Worm (Caenorhabditis elegans): ENCODE results near the gene F49C12.4.
"Not testable (repeated sequence)": the region's sequence is repeated elsewhere in the genome, so short reads cannot be mapped to it uniquely, and the experiment has no call there.

F49C12.4 gene

DNA sequence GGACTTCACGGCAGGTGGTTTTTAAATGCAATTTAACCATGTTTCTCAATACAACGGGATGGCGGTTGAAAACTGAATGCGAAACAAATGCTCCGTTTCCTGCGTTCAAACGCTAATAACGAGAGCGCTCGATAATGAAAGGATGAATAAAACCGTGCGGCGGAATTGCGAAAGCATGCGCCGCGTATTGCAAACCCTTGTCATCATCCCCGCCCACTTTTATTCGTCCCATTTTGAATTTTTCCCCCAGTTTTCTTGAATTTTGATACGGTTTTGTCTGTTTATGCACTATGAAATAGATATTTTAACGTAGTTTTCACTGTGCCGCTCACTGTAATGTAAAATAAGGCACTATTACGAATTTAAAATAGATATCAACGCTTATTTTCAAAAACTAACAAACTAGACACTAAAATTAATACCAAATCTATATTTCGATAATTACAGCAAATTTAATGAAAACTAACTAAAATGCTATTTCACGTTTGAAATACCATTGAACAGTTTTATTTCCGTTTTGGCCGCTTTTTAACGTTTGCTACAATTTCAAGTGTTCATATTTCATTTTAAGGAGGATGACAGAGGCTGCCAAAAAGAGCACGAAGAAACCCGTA is 12.3 kb upstream of the F49C12.4 start, which contains the start of the genes F49C12.9 and rpn-7:
TSS of gene F49C12.9 (minus strand) at position 148 of the 614 bp plus-strand sequence.
TSS of gene rpn-7 (plus strand) at position 564 of the 614 bp plus-strand sequence.
- TF ChIP-seq unc-62 (GFP tag; optimal IDR thresholded peaks at IDR 0.05): no peak

- not testable (repeated sequence) for TF ChIP-seq unc-62 (GFP tag; optimal IDR thresholded peaks at IDR 0.05)
Measured at ce11 chrIV:9312827-9313226, 8.9 kb upstream of the F49C12.4 start, which contains the start of gene F49C12.7. Gene F49C12.7, minus strand, starts transcription at chrIV:9312927.

ce11 chrIV:9310935-9311566 is 7.2 kb upstream of the F49C12.4 start:
- TF ChIP-seq unc-62 (GFP tag; optimal IDR thresholded peaks at IDR 0.05): no peak

- no peak for TF ChIP-seq unc-62 (GFP tag; optimal IDR thresholded peaks at IDR 0.05)
Measured at ce11 chrIV:9308975-9309374, 5.1 kb upstream of the F49C12.4 start, which contains the start of gene F49C12.6. Gene F49C12.6, minus strand, starts transcription at chrIV:9309075.

- TF ChIP-seq unc-62 (GFP tag; optimal IDR thresholded peaks at IDR 0.05): no peak
Measured at ce11 chrIV:9304617-9305016, 723 bp upstream of the F49C12.4 start, which contains the start of gene F49C12.5. Gene F49C12.5, plus strand, starts transcription at chrIV:9304917.

ce11 chrIV:9300127-9300526 is 3.8 kb downstream of the F49C12.4 start, which contains the start of gene F49C12.3:
Gene F49C12.3, plus strand, starts transcription at chrIV:9300427.
- no peak for TF ChIP-seq unc-62 (GFP tag; optimal IDR thresholded peaks at IDR 0.05)

DNA sequence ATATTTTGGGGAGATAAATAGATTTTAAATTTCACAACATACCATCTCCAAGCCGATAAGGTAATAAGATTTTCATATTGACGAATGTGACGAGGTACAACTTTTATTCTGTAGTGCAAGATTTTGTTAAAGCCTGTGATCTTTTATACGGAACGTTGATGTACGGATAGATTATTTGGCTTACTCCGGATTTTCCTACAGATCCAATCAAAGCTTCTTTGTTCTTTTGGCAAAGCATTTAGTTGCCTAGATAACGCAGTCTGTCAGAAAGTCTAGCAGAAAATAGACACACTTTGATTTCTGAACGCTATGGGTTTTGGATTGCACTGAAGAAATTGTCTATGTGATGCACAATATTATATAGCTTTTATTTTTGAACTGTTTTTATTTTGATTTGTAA is 4.7 kb downstream of the F49C12.4 start, which contains the start of gene F49C12.2:
TSS of gene F49C12.2 (minus strand) at position 101 of the 400 bp plus-strand sequence.
- no peak for TF ChIP-seq unc-62 (GFP tag; optimal IDR thresholded peaks at IDR 0.05)

DNA sequence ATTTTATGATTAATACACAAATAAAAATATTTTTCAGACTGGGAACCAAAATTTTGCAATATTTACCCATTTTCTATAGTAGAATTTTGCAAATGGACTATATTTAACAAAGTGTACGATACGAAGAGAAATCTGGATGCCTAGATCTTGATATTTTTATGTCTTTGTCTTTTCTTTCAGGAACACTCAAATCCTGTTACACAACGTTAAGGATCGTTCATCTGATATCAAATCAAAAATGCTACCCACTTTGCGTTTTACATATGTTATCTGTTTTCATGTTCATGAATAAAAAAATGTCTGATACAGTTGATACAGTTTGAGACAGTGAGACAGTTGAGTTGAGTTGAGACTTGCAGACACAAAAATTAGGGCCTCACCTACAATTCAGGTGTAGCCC is 7.6 kb downstream of the F49C12.4 start, which contains the start of gene F49C12.1:
TSS of gene F49C12.1 (minus strand) at position 70 of the 400 bp plus-strand sequence.
- no peak for TF ChIP-seq unc-62 (GFP tag; optimal IDR thresholded peaks at IDR 0.05)

- not testable (repeated sequence) for TF ChIP-seq unc-62 (GFP tag; optimal IDR thresholded peaks at IDR 0.05)
Measured at ce11 chrIV:9293825-9294224, 10.1 kb downstream of the F49C12.4 start, which contains the start of gene nhr-264. Gene nhr-264, minus strand, starts transcription at chrIV:9293925.

DNA sequence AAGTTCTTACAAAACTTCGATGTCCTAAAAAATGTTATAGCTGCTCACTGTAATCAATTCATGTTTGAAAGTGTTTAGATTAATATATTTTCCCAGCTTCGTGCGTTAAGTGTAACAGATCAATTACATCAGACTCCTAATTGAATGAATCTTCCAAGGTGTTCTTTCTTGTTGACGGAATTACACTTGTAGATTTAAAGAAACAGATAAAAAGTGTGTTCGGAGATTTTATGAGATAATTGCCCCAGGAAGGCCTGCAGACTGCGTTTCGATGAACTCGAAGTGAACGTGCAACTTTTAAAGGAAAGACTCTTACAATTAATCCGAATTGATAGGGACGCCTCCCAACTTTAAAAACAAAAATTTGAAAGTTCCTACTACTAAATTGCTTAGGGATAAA is 14.3 kb downstream of the F49C12.4 start:
- TF ChIP-seq unc-62 (GFP tag; optimal IDR thresholded peaks at IDR 0.05): no peak

DNA sequence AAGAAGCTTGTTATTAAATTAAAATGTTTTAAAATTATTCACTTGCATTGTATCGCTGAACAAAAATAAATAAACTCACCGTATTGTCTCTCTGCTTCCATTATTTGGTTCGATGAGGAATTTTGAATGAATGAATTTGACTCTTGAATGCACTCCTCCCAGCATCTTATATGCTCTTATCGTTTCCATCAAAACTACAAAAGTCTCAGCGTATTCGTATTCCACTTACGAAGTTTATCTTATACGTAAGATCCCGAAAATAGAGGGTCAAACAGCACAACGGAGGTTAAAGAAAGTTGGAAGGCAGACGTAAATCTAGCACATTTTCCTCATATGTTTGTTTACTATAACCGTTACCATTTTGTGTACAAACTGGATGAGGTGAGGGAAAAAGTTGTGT is 17.6 kb downstream of the F49C12.4 start, which contains the start of gene nhr-267:
TSS of gene nhr-267 (minus strand) at position 101 of the 400 bp plus-strand sequence.
- TF ChIP-seq unc-62 (GFP tag; optimal IDR thresholded peaks at IDR 0.05): not testable (repeated sequence)

DNA sequence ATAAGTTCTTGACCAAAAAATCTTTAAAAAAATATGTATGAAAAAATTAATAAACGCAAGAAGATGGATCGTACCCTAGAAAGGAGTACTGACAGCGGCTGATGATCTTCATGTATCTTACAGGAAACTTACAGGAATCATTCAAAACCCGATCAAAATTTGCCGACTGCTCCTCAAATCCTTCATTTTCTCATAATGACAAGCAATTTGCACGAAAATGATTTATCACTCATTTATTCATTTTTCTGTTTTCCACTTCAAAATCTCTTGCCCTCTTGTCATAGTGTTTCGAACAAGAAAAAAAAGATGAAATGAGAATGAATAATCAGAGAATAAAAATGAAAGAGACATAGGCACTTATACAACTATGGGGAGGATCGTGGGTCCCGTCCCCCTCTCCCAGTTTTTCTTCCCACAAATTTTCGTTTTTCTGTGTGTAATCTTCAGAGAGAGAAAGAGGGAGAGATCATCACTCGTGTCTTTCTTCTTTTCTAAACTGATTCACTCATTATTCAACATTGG is 29.8 kb downstream of the F49C12.4 start, which contains the start of gene nmy-3:
TSS of gene nmy-3 (plus strand) at position 472 of the 522 bp plus-strand sequence.
- TF ChIP-seq unc-62 (GFP tag; optimal IDR thresholded peaks at IDR 0.05): no peak

ce11 chrIV:9269796-9270195 is 34.1 kb downstream of the F49C12.4 start, which contains the start of gene flh-3:
Gene flh-3, plus strand, starts transcription at chrIV:9270096.
- TF ChIP-seq unc-62 (GFP tag; optimal IDR thresholded peaks at IDR 0.05): no peak

DNA sequence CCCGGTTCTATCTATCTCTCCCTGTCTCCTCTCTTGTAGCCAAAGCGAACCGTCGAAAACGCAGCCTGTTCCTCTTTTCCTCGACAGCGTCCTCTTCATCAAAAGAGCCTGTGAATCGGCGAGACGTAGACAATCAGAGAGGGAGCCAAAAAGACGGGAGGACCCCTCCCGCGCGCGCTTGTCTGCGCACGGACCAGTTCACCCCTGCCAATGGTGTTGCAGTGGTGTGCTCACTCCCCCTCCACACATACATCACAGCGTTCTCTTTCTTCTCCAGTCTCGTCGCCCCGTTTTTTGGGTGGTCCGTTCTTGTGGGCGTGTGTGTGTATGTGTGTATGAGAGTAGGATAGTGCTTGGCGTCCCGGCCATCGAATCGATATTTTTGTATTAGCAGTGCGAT is 35.0 kb downstream of the F49C12.4 start:
- no peak for TF ChIP-seq unc-62 (GFP tag; optimal IDR thresholded peaks at IDR 0.05)

DNA sequence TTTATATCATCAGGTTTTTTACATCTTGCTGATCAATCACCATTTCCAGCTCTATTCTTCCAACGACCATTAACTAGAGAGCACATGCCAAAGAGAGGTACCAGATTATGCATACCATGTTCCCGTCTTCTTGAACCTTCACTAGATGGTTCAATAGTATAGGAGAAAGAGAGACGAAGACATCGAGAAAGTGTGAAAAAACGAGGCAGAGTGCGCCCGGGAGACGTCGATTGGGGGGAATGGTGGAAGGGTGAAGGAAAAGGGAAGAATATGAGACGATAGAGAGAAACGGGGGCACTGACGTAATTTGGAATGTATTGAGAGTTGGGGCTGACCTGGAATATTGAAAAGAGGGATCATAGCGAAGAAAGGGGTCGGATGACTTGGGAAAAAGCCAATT is 36.3 kb downstream of the F49C12.4 start:
- no peak for TF ChIP-seq unc-62 (GFP tag; optimal IDR thresholded peaks at IDR 0.05)

DNA sequence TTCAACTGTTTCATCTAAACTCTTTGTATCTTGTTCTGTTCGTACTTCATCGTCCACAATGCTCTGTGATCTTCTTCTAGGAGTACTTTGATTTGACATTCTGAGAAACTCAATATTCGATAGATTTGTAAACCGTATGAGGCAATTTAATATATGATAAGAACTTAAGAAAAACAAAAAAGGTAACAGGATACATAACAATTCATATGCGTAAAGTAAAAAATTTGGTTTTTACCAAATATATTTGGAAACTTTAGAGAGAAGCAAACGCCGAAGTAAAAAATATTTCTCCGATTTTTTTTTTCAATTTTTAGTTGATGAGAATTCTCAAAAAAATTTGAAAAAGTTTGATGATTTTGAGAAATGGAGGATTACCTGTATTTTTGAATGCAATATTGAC is 37.4 kb downstream of the F49C12.4 start, which contains the start of gene Y11D7A.19:
TSS of gene Y11D7A.19 (minus strand) at position 101 of the 400 bp plus-strand sequence.
- TF ChIP-seq unc-62 (GFP tag; optimal IDR thresholded peaks at IDR 0.05): no peak
